Worm (Caenorhabditis elegans) whole organism, L2 larva: ENCODE results near the gene nhr-192.

Source experiments
- aly-2 ChIP-seq: fragments of 150-350 bp; optimal IDR thresholded peaks from 2 replicates; lab custom pipeline; 2014; ENCODE audit warnings: missing biosample characterization, missing genetic modification characterization
- egl-27 ChIP-seq: sonication (generic microtip); optimal IDR thresholded peaks from 3 replicates; lab custom pipeline; 2017; ENCODE audit warnings: missing biosample characterization, missing genetic modification reagents, missing genetic modification characterization
- lin-13 ChIP-seq: fragments of 150-350 bp; optimal IDR thresholded peaks from 2 replicates; lab custom pipeline; 2014; ENCODE audit warnings: missing biosample characterization, missing genetic modification reagents, missing genetic modification characterization
- lin-39 ChIP-seq: fragments of 150-350 bp; optimal IDR thresholded peaks from 2 replicates; lab custom pipeline; 2014; ENCODE audit warnings: missing biosample characterization, missing genetic modification reagents, missing genetic modification characterization
- nhr-6 ChIP-seq: fragments of 150-350 bp; optimal IDR thresholded peaks from 2 replicates; lab custom pipeline; 2014; ENCODE audit warnings: missing biosample characterization, missing genetic modification characterization
- ztf-11 ChIP-seq: sonication (generic microtip); optimal IDR thresholded peaks from 2 replicates; lab custom pipeline; 2017; ENCODE audit warnings: missing biosample characterization, missing genetic modification characterization

- no peak for TF ChIP-seq aly-2 (tag; lab: Kevin White, UChicago)
- no peak for TF ChIP-seq nhr-6 (tag; lab: Kevin White, UChicago)
- TF ChIP-seq lin-13 (GFP tag; lab: Kevin White, UChicago) = no peak
- no peak for TF ChIP-seq ztf-11 (tag; lab: Kevin White, UChicago)
- TF ChIP-seq egl-27 (tag; lab: Kevin White, UChicago) = no peak
- no peak for TF ChIP-seq lin-39 (tag; lab: Kevin White, UChicago)
These were observed 2.3 kb upstream of the nhr-192 start for ce11 chrV:10072721-10073120.
